Worm (Caenorhabditis elegans) whole organism, mixed stage, embryonic: ENCODE results near the gene srt-50.

Experiments
- M03D4.4 ChIP-seq: sonication (generic microtip); optimal IDR thresholded peaks from 2 replicates; lab custom pipeline; 2017; ENCODE audit warnings: mild to moderate bottlenecking, missing genetic modification characterization, missing compliant biosample characterization
- bed-3 ChIP-seq: fragments of 200-800 bp; sonication (Bioruptor generic); optimal IDR thresholded peaks from 3 replicates; lab custom pipeline; 2018; ENCODE audit warnings: mild to moderate bottlenecking, missing genetic modification characterization, moderate library complexity, missing compliant biosample characterization
- blmp-1 ChIP-seq: fragments of 150-350 bp; optimal IDR thresholded peaks from 2 replicates; lab custom pipeline; 2014; ENCODE audit warnings: missing biosample characterization, missing genetic modification characterization
- ceh-39 ChIP-seq: fragments of 150-350 bp; optimal IDR thresholded peaks from 2 replicates; lab custom pipeline; 2014; ENCODE audit warnings: missing biosample characterization, missing genetic modification characterization
- ceh-43 ChIP-seq: fragments of 200-800 bp; sonication (Bioruptor generic); optimal IDR thresholded peaks from 2 replicates; lab custom pipeline; 2018; ENCODE audit warnings: mild to moderate bottlenecking, missing genetic modification characterization, moderate library complexity, missing compliant biosample characterization
- ceh-83 ChIP-seq: fragments of 200-800 bp; sonication (Bioruptor generic); optimal IDR thresholded peaks from 2 replicates; lab custom pipeline; 2018; ENCODE audit warnings: mild to moderate bottlenecking, missing genetic modification characterization, missing compliant biosample characterization
- ces-1 ChIP-seq: fragments of 150-350 bp; optimal IDR thresholded peaks from 2 replicates; lab custom pipeline; 2014; ENCODE audit warnings: missing biosample characterization, missing genetic modification reagents, missing genetic modification characterization
- cnd-1 ChIP-seq: fragments of 200-800 bp; sonication (Bioruptor generic); optimal IDR thresholded peaks from 2 replicates; lab custom pipeline; 2018; ENCODE audit warnings: mild to moderate bottlenecking, missing genetic modification characterization, missing compliant biosample characterization
- drap-1 ChIP-seq: fragments of 200-800 bp; sonication (Bioruptor generic); optimal IDR thresholded peaks from 3 replicates; lab custom pipeline; 2018; ENCODE audit warnings: mild to moderate bottlenecking, missing genetic modification characterization, missing compliant biosample characterization
- elt-3 ChIP-seq: fragments of 150-350 bp; optimal IDR thresholded peaks from 2 replicates; lab custom pipeline; 2014; ENCODE audit warnings: missing biosample characterization, missing genetic modification characterization
- flh-1 ChIP-seq: fragments of 200-800 bp; sonication (Bioruptor generic); optimal IDR thresholded peaks from 2 replicates; lab custom pipeline; 2018; ENCODE audit warnings: mild to moderate bottlenecking, missing genetic modification characterization, moderate library complexity, missing compliant biosample characterization
- ham-2 ChIP-seq: fragments of 200-800 bp; sonication (Bioruptor generic); optimal IDR thresholded peaks from 2 replicates; lab custom pipeline; 2018; ENCODE audit warnings: mild to moderate bottlenecking, missing genetic modification characterization, missing compliant biosample characterization
- hlh-1 ChIP-seq: fragments of 150-350 bp; optimal IDR thresholded peaks from 2 replicates; lab custom pipeline; 2014; ENCODE audit warnings: missing biosample characterization, missing genetic modification reagents, missing genetic modification characterization
- lin-13 ChIP-seq: fragments of 150-350 bp; optimal IDR thresholded peaks from 2 replicates; lab custom pipeline; 2014; ENCODE audit warnings: missing biosample characterization, missing genetic modification characterization
- lin-32 ChIP-seq: fragments of 200-800 bp; sonication (Bioruptor generic); optimal IDR thresholded peaks from 2 replicates; lab custom pipeline; 2018; ENCODE audit warnings: mild to moderate bottlenecking, missing genetic modification characterization, missing compliant biosample characterization
- lsy-2 ChIP-seq: fragments of 150-350 bp; optimal IDR thresholded peaks from 2 replicates; lab custom pipeline; 2014; ENCODE audit warnings: missing biosample characterization, missing genetic modification characterization
- mep-1 ChIP-seq: fragments of 150-350 bp; optimal IDR thresholded peaks from 2 replicates; lab custom pipeline; 2017; ENCODE audit warnings: missing biosample characterization, missing genetic modification reagents, missing genetic modification characterization, inconsistent platforms
- mls-2 ChIP-seq: sonication (generic microtip); optimal IDR thresholded peaks from 2 replicates; lab custom pipeline; 2016; ENCODE audit warnings: mild to moderate bottlenecking, missing genetic modification characterization, moderate library complexity, missing compliant biosample characterization
- nhr-12 ChIP-seq: fragments of 150-350 bp; optimal IDR thresholded peaks from 2 replicates; lab custom pipeline; 2014; ENCODE audit warnings: missing biosample characterization, missing genetic modification characterization
- nhr-237 ChIP-seq: fragments of 150-350 bp; optimal IDR thresholded peaks from 2 replicates; lab custom pipeline; 2014; ENCODE audit warnings: missing biosample characterization, missing genetic modification characterization
- nhr-28 ChIP-seq: fragments of 150-350 bp; optimal IDR thresholded peaks from 2 replicates; lab custom pipeline; 2014; ENCODE audit warnings: missing biosample characterization, missing genetic modification characterization
- pha-4 ChIP-seq: fragments of 150-350 bp; optimal IDR thresholded peaks from 2 replicates; lab custom pipeline; 2018; ENCODE audit warnings: missing biosample characterization, missing genetic modification reagents, missing genetic modification characterization
- snpc-4 ChIP-seq: fragments of 150-350 bp; optimal IDR thresholded peaks from 2 replicates; lab custom pipeline; 2014; ENCODE audit warnings: missing biosample characterization, missing genetic modification characterization
- sptf-1 ChIP-seq: sonication (generic microtip); optimal IDR thresholded peaks from 2 replicates; lab custom pipeline; 2017; ENCODE audit warnings: mild to moderate bottlenecking, missing genetic modification characterization, moderate library complexity, missing compliant biosample characterization
- tbx-8 ChIP-seq: fragments of 200-800 bp; sonication (Bioruptor generic); optimal IDR thresholded peaks from 2 replicates; lab custom pipeline; 2018; ENCODE audit warnings: mild to moderate bottlenecking, missing genetic modification characterization, moderate library complexity, missing compliant biosample characterization
- unc-120 ChIP-seq: sonication (generic microtip); optimal IDR thresholded peaks from 2 replicates; lab custom pipeline; 2017; ENCODE audit warnings: missing genetic modification characterization, missing compliant biosample characterization; ENCODE audit not compliant: poor library complexity, severe bottlenecking
- unc-39 ChIP-seq: fragments of 150-350 bp; optimal IDR thresholded peaks from 2 replicates; lab custom pipeline; 2014; ENCODE audit warnings: missing biosample characterization, missing genetic modification characterization
- unc-62 ChIP-seq: fragments of 150-350 bp; optimal IDR thresholded peaks from 2 replicates; lab custom pipeline; 2014; ENCODE audit warnings: missing biosample characterization, missing genetic modification reagents, missing genetic modification characterization
- zip-8 ChIP-seq: fragments of 150-350 bp; optimal IDR thresholded peaks from 2 replicates; lab custom pipeline; 2014; ENCODE audit warnings: missing biosample characterization, missing genetic modification characterization
- ztf-11 ChIP-seq: fragments of 150-350 bp; optimal IDR thresholded peaks from 2 replicates; lab custom pipeline; 2014; ENCODE audit warnings: missing biosample characterization, missing genetic modification characterization

The srt-50 gene

ce11 chrIV:15119268-15119667 is 44.8 kb downstream of the srt-50 start:
- TF ChIP-seq M03D4.4 (tag; lab: Kevin White, UChicago), result no peak
- no peak for TF ChIP-seq ceh-43 (GFP tag; lab: Kevin White, UChicago)
- TF ChIP-seq bed-3 (GFP tag; lab: Kevin White, UChicago), result no peak
- no peak for TF ChIP-seq unc-62 (GFP tag; lab: Kevin White, UChicago)
- TF ChIP-seq drap-1, result no peak
- no peak for TF ChIP-seq tbx-8 (GFP tag; lab: Kevin White, UChicago)
- no peak for TF ChIP-seq cnd-1 (tag; lab: Kevin White, UChicago)
- TF ChIP-seq unc-120 (tag; lab: Kevin White, UChicago), result no peak

- TF ChIP-seq mep-1 (tag; lab: Kevin White, UChicago) (no peak), lsy-2 (tag; lab: Kevin White, UChicago) (no peak), blmp-1 (tag; lab: Kevin White, UChicago) (no peak), ztf-11 (tag; lab: Kevin White, UChicago) (no peak), tbx-8 (GFP tag; lab: Kevin White, UChicago) (no peak), nhr-237 (tag; lab: Kevin White, UChicago) (no peak), sptf-1 (no peak), lin-32 (no peak), ceh-83 (GFP tag; lab: Kevin White, UChicago) (no peak), nhr-28 (no peak), flh-1 (GFP tag; lab: Kevin White, UChicago) (no peak), mls-2 (tag; lab: Kevin White, UChicago) (no peak)
Measured at ce11 chrIV:15120746-15121145, 46.3 kb downstream of the srt-50 start, which contains the start of gene clec-189. Gene clec-189 (plus strand): TSS chrIV:15120837.

- TF ChIP-seq pha-4 (tag; lab: Kevin White, UChicago) (no peak), unc-120 (tag; lab: Kevin White, UChicago) (no peak), nhr-12 (tag; lab: Kevin White, UChicago) (no peak), lsy-2 (tag; lab: Kevin White, UChicago) (no peak), unc-39 (tag; lab: Kevin White, UChicago) (no peak), nhr-237 (tag; lab: Kevin White, UChicago) (no peak), cnd-1 (tag; lab: Kevin White, UChicago) (no peak), flh-1 (GFP tag; lab: Kevin White, UChicago) (no peak), ceh-43 (GFP tag; lab: Kevin White, UChicago) (no peak), ceh-39 (tag; lab: Kevin White, UChicago) (no peak)
Measured at ce11 chrIV:15122882-15123281, 48.4 kb downstream of the srt-50 start, which contains the start of gene M199.7. Gene M199.7 (plus strand): TSS chrIV:15123182.

ce11 chrIV:15126021-15126420 is 51.5 kb downstream of the srt-50 start, which contains the start of gene clec-190:
Gene clec-190 (minus strand): TSS chrIV:15126121.
- TF ChIP-seq cnd-1 (tag; lab: Kevin White, UChicago) (no peak), snpc-4 (tag; lab: Kevin White, UChicago) (no peak), elt-3 (tag; lab: Kevin White, UChicago) (no peak), nhr-28 (no peak), tbx-8 (GFP tag; lab: Kevin White, UChicago) (no peak), lin-13 (tag; lab: Kevin White, UChicago) (no peak), ztf-11 (tag; lab: Kevin White, UChicago) (no peak), mls-2 (tag; lab: Kevin White, UChicago) (no peak), unc-120 (tag; lab: Kevin White, UChicago) (no peak), hlh-1 (tag; lab: Kevin White, UChicago) (no peak), sptf-1 (no peak), nhr-237 (tag; lab: Kevin White, UChicago) (no peak)

- no peak for TF ChIP-seq unc-120 (tag; lab: Kevin White, UChicago)
- TF ChIP-seq drap-1, result no peak
- TF ChIP-seq ceh-39 (tag; lab: Kevin White, UChicago), result no peak
- no peak for TF ChIP-seq ham-2 (GFP tag; lab: Kevin White, UChicago)
- TF ChIP-seq ces-1 (GFP tag; lab: Kevin White, UChicago), result no peak
- TF ChIP-seq elt-3 (tag; lab: Kevin White, UChicago), result no peak
- no peak for TF ChIP-seq nhr-28
- no peak for TF ChIP-seq hlh-1 (tag; lab: Kevin White, UChicago)
- no peak for TF ChIP-seq blmp-1 (tag; lab: Kevin White, UChicago)
- TF ChIP-seq tbx-8 (GFP tag; lab: Kevin White, UChicago), result no peak
- TF ChIP-seq zip-8, result no peak
- no peak for TF ChIP-seq cnd-1 (tag; lab: Kevin White, UChicago)
- no peak for TF ChIP-seq sptf-1
- TF ChIP-seq pha-4 (tag; lab: Kevin White, UChicago), result no peak
- TF ChIP-seq snpc-4 (tag; lab: Kevin White, UChicago), result no peak
- TF ChIP-seq, all 35 proteins: peak for 0
Measured at ce11 chrIV:15127731-15128130, 53.2 kb downstream of the srt-50 start, which contains the start of gene M199.9. Gene M199.9 (minus strand): TSS chrIV:15127831.
